Fruit fly (Drosophila melanogaster): ENCODE results near the gene twin.

dm6 chr3R:24203426-24203825, 18.3 kb downstream of the twin start:
- TF ChIP-seq OdsH (GFP tag; optimal IDR thresholded peaks at IDR 0.05) (peak; percentile 88), Eip78C (GFP tag) (peak; percentile 98)
